Worm (Caenorhabditis elegans) whole organism, L4 larva: Measurements from ENCODE around the gene C06B3.6.

ENCODE experiments used
- F10B5.3 ChIP-seq: sonication (generic microtip); optimal IDR thresholded peaks from 2 replicates; lab custom pipeline; 2016; ENCODE audit warnings: mild to moderate bottlenecking, missing genetic modification characterization, missing compliant biosample characterization
- T20F7.1 ChIP-seq: fragments of 200-800 bp; sonication (Bioruptor generic); optimal IDR thresholded peaks from 2 replicates; lab custom pipeline; 2018; ENCODE audit warnings: mild to moderate bottlenecking, missing genetic modification characterization, missing compliant biosample characterization
- Y105C5A.15 ChIP-seq: fragments of 200-800 bp; sonication (Bioruptor generic); IDR thresholded peaks from 2 replicates; pipeline ENCODE4 v1.3.6; 2022; ENCODE audit warnings: missing genetic modification characterization, missing compliant biosample characterization
- Y48G9A.11 ChIP-seq: fragments of 200-800 bp; sonication (Bioruptor generic); IDR thresholded peaks from 2 replicates; pipeline ENCODE4 v1.3.6; 2022; ENCODE audit warnings: missing genetic modification reagents, missing genetic modification characterization, missing compliant biosample characterization
- Y5F2A.4 ChIP-seq: fragments of 200-800 bp; sonication (Bioruptor generic); optimal IDR thresholded peaks from 2 replicates; lab custom pipeline; 2018; ENCODE audit warnings: mild to moderate bottlenecking, missing genetic modification characterization, missing compliant biosample characterization
- ZK337.2 ChIP-seq: fragments of 200-800 bp; sonication (Bioruptor generic); IDR thresholded peaks from 2 replicates; pipeline ENCODE4 v1.3.6; 2022; ENCODE audit warnings: missing genetic modification reagents, missing genetic modification characterization, missing compliant biosample characterization
- aha-1 ChIP-seq: fragments of 150-350 bp; peaks from one replicate; lab custom pipeline; 2014; ENCODE audit warnings: missing biosample characterization, missing genetic modification characterization
- arid-1 ChIP-seq: fragments of 200-800 bp; sonication (Bioruptor generic); conservative IDR thresholded peaks from 2 replicates; pipeline ENCODE4 v1.3.6; 2022; ENCODE audit warnings: missing genetic modification reagents, missing genetic modification characterization, missing compliant biosample characterization
- ceh-62 ChIP-seq: sonication (generic microtip); optimal IDR thresholded peaks from 2 replicates; lab custom pipeline; 2017; ENCODE audit warnings: missing biosample characterization, missing genetic modification characterization
- ceh-82 ChIP-seq: sonication (generic microtip); optimal IDR thresholded peaks from 2 replicates; lab custom pipeline; 2017; ENCODE audit warnings: missing biosample characterization, missing genetic modification characterization
- daf-12 ChIP-seq: fragments of 150-350 bp; optimal IDR thresholded peaks from 2 replicates; lab custom pipeline; 2014; ENCODE audit warnings: missing biosample characterization, missing genetic modification reagents, missing genetic modification characterization
- daf-8 ChIP-seq: fragments of 200-800 bp; sonication (Bioruptor generic); IDR thresholded peaks from 2 replicates; pipeline ENCODE4 v1.3.6; 2022; ENCODE audit warnings: missing genetic modification characterization, missing compliant biosample characterization
- dmd-9 ChIP-seq: fragments of 200-800 bp; sonication (Bioruptor generic); IDR thresholded peaks from 2 replicates; pipeline ENCODE4 v1.3.6; 2022; ENCODE audit warnings: missing genetic modification reagents, missing genetic modification characterization, missing compliant biosample characterization
- duxl-1 ChIP-seq: sonication (generic microtip); optimal IDR thresholded peaks from 2 replicates; lab custom pipeline; 2016; ENCODE audit warnings: mild to moderate bottlenecking, missing genetic modification characterization, moderate library complexity, missing compliant biosample characterization; ENCODE audit not compliant: poor library complexity
- dve-1 ChIP-seq: sonication (generic microtip); optimal IDR thresholded peaks from 2 replicates; lab custom pipeline; 2017; ENCODE audit warnings: antibody characterized with exemption, mild to moderate bottlenecking, missing genetic modification characterization, missing compliant biosample characterization; ENCODE audit not compliant: insufficient read depth
- egl-43 ChIP-seq: fragments of 200-800 bp; sonication (Bioruptor generic); IDR thresholded peaks from 2 replicates; pipeline ENCODE4 v1.3.6; 2022; ENCODE audit warnings: missing genetic modification reagents, missing genetic modification characterization, missing compliant biosample characterization
- fos-1 ChIP-seq: fragments of 150-350 bp; optimal IDR thresholded peaks from 2 replicates; lab custom pipeline; 2014; ENCODE audit warnings: missing biosample characterization, missing genetic modification characterization
- gei-8 ChIP-seq: fragments of 200-800 bp; sonication (Bioruptor generic); optimal IDR thresholded peaks from 2 replicates; lab custom pipeline; 2018; ENCODE audit warnings: mild to moderate bottlenecking, missing genetic modification characterization, missing compliant biosample characterization
- hif-1 ChIP-seq, 2 experiments: sonication (generic microtip); optimal IDR thresholded peaks; 2 replicates each; lab custom pipeline; 2016 to 2017; ENCODE audit warnings: missing compliant biosample characterization in 2 of 2, missing genetic modification characterization in 2 of 2, missing genetic modification reagents in 2 of 2, missing genotype in 2 of 2, mild to moderate bottlenecking in 1 of 2
- hlh-30 ChIP-seq: sonication (generic microtip); optimal IDR thresholded peaks from 2 replicates; lab custom pipeline; 2017; ENCODE audit warnings: antibody characterized with exemption, mild to moderate bottlenecking, missing genetic modification characterization, missing compliant biosample characterization; ENCODE audit not compliant: insufficient read depth
- hmg-1.1 ChIP-seq: fragments of 200-800 bp; sonication (Bioruptor generic); IDR thresholded peaks from 2 replicates; pipeline ENCODE4 v1.3.6; 2022; ENCODE audit warnings: missing genetic modification reagents, missing genetic modification characterization, missing compliant biosample characterization
- jun-1 ChIP-seq: fragments of 150-350 bp; optimal IDR thresholded peaks from 2 replicates; lab custom pipeline; 2014; ENCODE audit warnings: missing biosample characterization, missing genetic modification reagents, missing genetic modification characterization
- lim-7 ChIP-seq: fragments of 200-800 bp; sonication (Bioruptor generic); IDR thresholded peaks from 2 replicates; pipeline ENCODE4 v1.3.6; 2022; ENCODE audit warnings: missing genetic modification characterization, missing compliant biosample characterization
- lin-38 ChIP-seq: fragments of 200-800 bp; sonication (Bioruptor generic); IDR thresholded peaks from 2 replicates; pipeline ENCODE4 v1.3.6; 2022; ENCODE audit warnings: missing genetic modification reagents, missing genetic modification characterization, missing compliant biosample characterization
- lin-39 ChIP-seq: fragments of 150-350 bp; optimal IDR thresholded peaks from 2 replicates; lab custom pipeline; 2014; ENCODE audit warnings: missing biosample characterization, missing genetic modification reagents, missing genetic modification characterization
- madf-9 ChIP-seq: fragments of 200-800 bp; sonication (Bioruptor generic); conservative IDR thresholded peaks from 2 replicates; pipeline ENCODE4 v1.3.6; 2022; ENCODE audit warnings: missing genetic modification reagents, missing genetic modification characterization, missing compliant biosample characterization
- mes-2 ChIP-seq: sonication (generic microtip); optimal IDR thresholded peaks from 2 replicates; lab custom pipeline; 2016; ENCODE audit warnings: missing genotype, mild to moderate bottlenecking, missing genetic modification characterization, missing compliant biosample characterization; ENCODE audit not compliant: poor library complexity, severe bottlenecking
- mxl-3 ChIP-seq: fragments of 200-800 bp; sonication (Bioruptor generic); optimal IDR thresholded peaks from 2 replicates; lab custom pipeline; 2018; ENCODE audit warnings: mild to moderate bottlenecking, missing genetic modification characterization, missing compliant biosample characterization
- nhr-102 ChIP-seq: sonication (generic microtip); optimal IDR thresholded peaks from 2 replicates; lab custom pipeline; 2016; ENCODE audit warnings: mild to moderate bottlenecking, missing genetic modification characterization, moderate library complexity, missing compliant biosample characterization
- nhr-11 ChIP-seq: fragments of 150-350 bp; optimal IDR thresholded peaks from 2 replicates; lab custom pipeline; 2014; ENCODE audit warnings: missing biosample characterization, missing genetic modification characterization
- nhr-111 ChIP-seq: fragments of 200-800 bp; sonication (Bioruptor generic); optimal IDR thresholded peaks from 2 replicates; lab custom pipeline; 2018; ENCODE audit warnings: mild to moderate bottlenecking, missing genetic modification characterization, missing compliant biosample characterization
- nhr-25 ChIP-seq: sonication (generic microtip); optimal IDR thresholded peaks from 2 replicates; lab custom pipeline; 2017; ENCODE audit warnings: missing genetic modification characterization, mild to moderate bottlenecking, missing compliant biosample characterization, antibody characterized with exemption, moderate library complexity, borderline replicate concordance; ENCODE audit not compliant: insufficient read depth
- nhr-42 ChIP-seq: fragments of 200-800 bp; sonication (Bioruptor generic); IDR thresholded peaks from 2 replicates; pipeline ENCODE4 v1.3.6; 2022; ENCODE audit warnings: missing genetic modification characterization, missing compliant biosample characterization
- nhr-48 ChIP-seq: sonication (generic microtip); optimal IDR thresholded peaks from 2 replicates; lab custom pipeline; 2016; ENCODE audit warnings: mild to moderate bottlenecking, missing genetic modification characterization, missing compliant biosample characterization
- nhr-76 ChIP-seq: fragments of 150-350 bp; optimal IDR thresholded peaks from 2 replicates; lab custom pipeline; 2014; ENCODE audit warnings: missing biosample characterization, missing genetic modification characterization
- nhr-77 ChIP-seq: fragments of 150-350 bp; optimal IDR thresholded peaks from 2 replicates; lab custom pipeline; 2014; ENCODE audit warnings: missing biosample characterization, missing genetic modification characterization
- pha-4 ChIP-seq, 2 experiments: fragments of 150-350 bp in 1 of 2; fragments of 200-800 bp in 1 of 2; sonication (Bioruptor generic) in 1 of 2; IDR thresholded peaks in 1 of 2; optimal IDR thresholded peaks in 1 of 2; 2 replicates each; pipeline versions ENCODE4 v1.3.6 to Lab custom; 2014 to 2022; ENCODE audit warnings: missing genetic modification characterization in 2 of 2, missing genetic modification reagents in 2 of 2, missing biosample characterization in 1 of 2, missing compliant biosample characterization in 1 of 2
- rbr-2 ChIP-seq: sonication (generic microtip); optimal IDR thresholded peaks from 2 replicates; lab custom pipeline; 2016; ENCODE audit warnings: missing genotype, missing genetic modification characterization, missing compliant biosample characterization
- saeg-2 ChIP-seq: fragments of 200-800 bp; sonication (Bioruptor generic); IDR thresholded peaks from 2 replicates; pipeline ENCODE4 v1.3.6; 2022; ENCODE audit warnings: missing genetic modification reagents, missing genetic modification characterization, missing compliant biosample characterization
- snpc-1.2 ChIP-seq: fragments of 200-800 bp; sonication (Bioruptor generic); IDR thresholded peaks from 2 replicates; pipeline ENCODE4 v1.3.6; 2022; ENCODE audit warnings: missing genetic modification reagents, missing genetic modification characterization, missing compliant biosample characterization
- spr-1 ChIP-seq: sonication (generic microtip); optimal IDR thresholded peaks from 2 replicates; lab custom pipeline; 2016; ENCODE audit warnings: mild to moderate bottlenecking, missing genetic modification characterization, missing compliant biosample characterization
- tra-1 ChIP-seq: fragments of 200-800 bp; sonication (Bioruptor generic); IDR thresholded peaks from 2 replicates; pipeline ENCODE4 v1.3.6; 2022; ENCODE audit warnings: missing genetic modification reagents, missing genetic modification characterization, missing compliant biosample characterization
- unc-130 ChIP-seq: sonication (generic microtip); optimal IDR thresholded peaks from 2 replicates; lab custom pipeline; 2016; ENCODE audit warnings: missing genetic modification reagents, missing genetic modification characterization, missing compliant biosample characterization
- unc-39 ChIP-seq: sonication (generic microtip); optimal IDR thresholded peaks from 2 replicates; lab custom pipeline; 2017; ENCODE audit warnings: missing biosample characterization, missing genetic modification characterization
- unc-62 ChIP-seq, 3 experiments: fragments of 150-350 bp in 1 of 3; sonication (generic microtip); optimal IDR thresholded peaks in 2 of 3; peaks in 1 of 3; 1 replicate in 1 of 3; 2 replicates in 2 of 3; lab custom pipeline; 2014 to 2017; ENCODE audit warnings: missing biosample characterization in 3 of 3, missing genetic modification characterization in 3 of 3, missing genetic modification reagents in 3 of 3, missing genotype in 1 of 3
- vab-7 ChIP-seq: fragments of 200-800 bp; sonication (Bioruptor generic); IDR thresholded peaks from 2 replicates; pipeline ENCODE4 v1.3.6; 2022; ENCODE audit warnings: missing genetic modification reagents, missing genetic modification characterization, missing compliant biosample characterization
- zag-1 ChIP-seq: fragments of 150-350 bp; optimal IDR thresholded peaks from 2 replicates; lab custom pipeline; 2014; ENCODE audit warnings: missing biosample characterization, missing genetic modification characterization
- ztf-11 ChIP-seq: fragments of 150-350 bp; optimal IDR thresholded peaks from 2 replicates; lab custom pipeline; 2014; ENCODE audit warnings: missing biosample characterization, missing genetic modification characterization
- ztf-7 ChIP-seq: fragments of 150-350 bp; optimal IDR thresholded peaks from 2 replicates; lab custom pipeline; 2014; ENCODE audit warnings: missing biosample characterization, missing genetic modification characterization

C06B3.6 gene

DNA sequence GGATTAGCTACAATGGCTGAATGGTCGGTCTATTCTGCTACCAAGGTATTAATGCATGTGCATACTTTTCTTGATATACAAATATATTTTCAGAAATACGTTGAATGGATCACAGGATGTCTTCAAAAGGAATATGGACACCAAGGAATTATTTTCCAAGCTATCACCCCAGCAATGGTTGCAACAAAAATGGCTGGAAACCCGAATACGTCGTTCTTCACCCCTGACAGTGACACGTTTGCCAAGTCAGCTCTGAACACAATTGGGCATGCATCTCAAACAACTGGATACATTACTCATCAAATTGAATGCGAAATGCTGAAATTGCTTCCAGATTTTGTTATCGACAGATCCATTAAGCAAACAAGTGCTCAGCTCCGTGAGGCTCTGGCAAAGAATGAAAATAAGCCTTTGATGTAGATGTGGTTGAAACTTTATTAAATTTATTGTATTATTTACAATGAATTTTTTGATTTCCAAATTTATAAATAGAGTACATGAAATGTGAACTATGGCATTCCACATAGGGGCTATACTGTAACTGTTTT, 1.1 kb downstream of the C06B3.6 start (continued):
- TF ChIP-seq T20F7.1 (GFP tag; lab: Kevin White, UChicago), result peak; percentile 75
- TF ChIP-seq saeg-2 (GFP tag; lab: Robert Waterston, UW), result no peak
- peak; percentile 52 for TF ChIP-seq mes-2 (tag; lab: Kevin White, UChicago)
- no peak for TF ChIP-seq unc-39 (tag; lab: Kevin White, UChicago)
- peak; percentile 59 for TF ChIP-seq lin-38 (GFP tag; lab: Robert Waterston, UW)
- no peak for TF ChIP-seq rbr-2 (tag; lab: Kevin White, UChicago)
- no peak for TF ChIP-seq nhr-76 (tag; lab: Kevin White, UChicago)
- TF ChIP-seq snpc-1.2 (GFP tag; lab: Robert Waterston, UW), result peak; percentile 27; the same call in 1 of the 2 replicates
- TF ChIP-seq nhr-77 (tag; lab: Kevin White, UChicago), result peak; percentile 89
- peak; percentile 27; the same call in 1 of the 2 replicates for TF ChIP-seq nhr-42 (GFP tag; lab: Robert Waterston, UW)
- TF ChIP-seq hlh-30 (tag; lab: Kevin White, UChicago), result peak; percentile 4
- TF ChIP-seq F10B5.3, result no peak
- TF ChIP-seq mxl-3 (GFP tag; lab: Kevin White, UChicago), result peak; percentile 45
- TF ChIP-seq dve-1 (tag; lab: Kevin White, UChicago), result peak; percentile 28
- TF ChIP-seq ceh-62 (tag; lab: Kevin White, UChicago), result no peak
- TF ChIP-seq spr-1, result no peak
- TF ChIP-seq zag-1 (tag; lab: Kevin White, UChicago), result no peak
- TF ChIP-seq aha-1 (tag; lab: Kevin White, UChicago), result peak; percentile 91
- peak; percentile 65 for TF ChIP-seq duxl-1 (tag; lab: Kevin White, UChicago)
- no peak; the same call in none of the 2 replicates for TF ChIP-seq dmd-9 (GFP tag; lab: Robert Waterston, UW)
- TF ChIP-seq ZK337.2 (GFP tag; lab: Robert Waterston, UW), result no peak
- peak; percentile 73 for TF ChIP-seq egl-43 (GFP tag; lab: Robert Waterston, UW)
- TF ChIP-seq nhr-102 (tag; lab: Kevin White, UChicago), result peak; percentile 70
- TF ChIP-seq madf-9 (GFP tag; lab: Robert Waterston, UW), result peak; percentile 34; the same call in 1 of the 2 replicates
- no peak for TF ChIP-seq daf-12
- no peak for TF ChIP-seq nhr-111 (GFP tag; lab: Kevin White, UChicago)
- TF ChIP-seq nhr-25 (tag; lab: Kevin White, UChicago), result no peak
- no peak for TF ChIP-seq jun-1 (tag; lab: Kevin White, UChicago)
- TF ChIP-seq Y105C5A.15 (GFP tag; lab: Robert Waterston, UW), result no peak
- no peak for TF ChIP-seq daf-8
- TF ChIP-seq vab-7 (GFP tag; lab: Robert Waterston, UW), result no peak
- TF ChIP-seq fos-1 (tag; lab: Kevin White, UChicago), result no peak
- no peak for TF ChIP-seq gei-8 (GFP tag; lab: Kevin White, UChicago)
- TF ChIP-seq hmg-1.1 (GFP tag; lab: Robert Waterston, UW), result no peak; the same call in 1 of the 2 replicates
- peak; percentile 11 for TF ChIP-seq nhr-11 (tag; lab: Kevin White, UChicago)
- TF ChIP-seq ztf-11 (tag; lab: Kevin White, UChicago), result no peak
- no peak for TF ChIP-seq nhr-48
- TF ChIP-seq unc-62 (GFP tag; optimal IDR thresholded peaks at IDR 0.05 in 1 of 2; lab: Kevin White, UChicago), result no peak
- no peak for TF ChIP-seq unc-62 (tag; optimal IDR thresholded peaks at IDR 0.05; lab: Kevin White, UChicago)
- TF ChIP-seq unc-130 (GFP tag; lab: Kevin White, UChicago), result no peak
- TF ChIP-seq hif-1 (tag; optimal IDR thresholded peaks at IDR 0.05; lab: Kevin White, UChicago), result peak in 1 of 2 experiments; percentile 39
- TF ChIP-seq pha-4 (GFP tag; IDR thresholded peaks at IDR 0.05; lab: Robert Waterston, UW), result peak; percentile 37
- no peak for TF ChIP-seq pha-4 (tag; optimal IDR thresholded peaks at IDR 0.05; lab: Kevin White, UChicago)
- no peak for TF ChIP-seq ztf-7 (tag; lab: Kevin White, UChicago)
- TF ChIP-seq Y48G9A.11 (GFP tag; lab: Robert Waterston, UW), result no peak; the same call in 1 of the 2 replicates
- TF ChIP-seq lim-7 (GFP tag; lab: Robert Waterston, UW), result no peak
- peak; percentile 9; the same call in 1 of the 2 replicates for TF ChIP-seq tra-1 (GFP tag; lab: Robert Waterston, UW)
- TF ChIP-seq lin-39 (tag; lab: Kevin White, UChicago), result no peak
- TF ChIP-seq arid-1 (GFP tag; lab: Robert Waterston, UW), result peak; percentile 50; the same call in 1 of the 2 replicates
- TF ChIP-seq Y5F2A.4 (GFP tag; lab: Kevin White, UChicago), result no peak
- no peak for TF ChIP-seq ceh-82 (tag; lab: Kevin White, UChicago)
